Fruit fly (Drosophila melanogaster) whole organism: ENCODE data around the gene CG46427.

ENCODE experiments used
- CG8478 ChIP-seq: fragments of >200 bp; optimal IDR thresholded peaks from 2 replicates; lab custom pipeline; 2018; ENCODE audit warnings: inconsistent platforms
- Dll ChIP-seq: fragments of >200 bp; optimal IDR thresholded peaks from 2 replicates; lab custom pipeline; 2017
- EcR ChIP-seq, 2 experiments: fragments of >200 bp; optimal IDR thresholded peaks; 2 replicates each; lab custom pipeline; 2017; ENCODE audit warnings: missing biosample characterization in 2 of 2, missing genetic modification characterization in 2 of 2, missing genetic modification reagents in 2 of 2
- pan ChIP-seq: fragments of >200 bp; optimal IDR thresholded peaks from 2 replicates; lab custom pipeline; 2017
- psq ChIP-seq: fragments of >200 bp; optimal IDR thresholded peaks from 2 replicates; lab custom pipeline; 2017
- usp ChIP-seq: fragments of >200 bp; optimal IDR thresholded peaks from 2 replicates; lab custom pipeline; 2017; ENCODE audit warnings: missing biosample characterization, missing genetic modification characterization, mixed read lengths

Gene CG46427

dm6 chr3R:12429120-12429610 lies 9.8 kb downstream of the CG46427 start, which contains the start of the genes CG5641 and CG5245:
Gene CG5641, minus strand, starts transcription at chr3R:12429282.
Gene CG5245, plus strand, starts transcription at chr3R:12429560.
- TF ChIP-seq psq (lab: Kevin White, UChicago) (no peak), pan (lab: Kevin White, UChicago) (no peak), usp (GFP tag; lab: Kevin White, UChicago) (no peak), CG8478 (lab: Kevin White, UChicago) (no peak)

dm6 chr3R:12426310-12426653 lies 12.7 kb downstream of the CG46427 start, which contains the start of gene NANS:
Gene NANS, plus strand, starts transcription at chr3R:12426578.
- TF ChIP-seq CG8478 (lab: Kevin White, UChicago) (no peak), pan (lab: Kevin White, UChicago) (no peak), usp (GFP tag; lab: Kevin White, UChicago) (no peak), Dll (no peak), EcR (GFP tag; optimal IDR thresholded peaks at IDR 0.05; lab: Kevin White, UChicago) (no peak), psq (lab: Kevin White, UChicago) (no peak)

- no peak for TF ChIP-seq psq (lab: Kevin White, UChicago)
- TF ChIP-seq usp (GFP tag; lab: Kevin White, UChicago): no peak
- no peak for TF ChIP-seq EcR (GFP tag; optimal IDR thresholded peaks at IDR 0.05; lab: Kevin White, UChicago)
- peak; percentile 71 for TF ChIP-seq CG8478 (lab: Kevin White, UChicago)
Observed at dm6 chr3R:12425510-12426309, 13.2 kb downstream of the CG46427 start, which contains the start of gene Pp1-87B. Gene Pp1-87B, minus strand, starts transcription at chr3R:12425917.

dm6 chr3R:12423997-12424396 lies 14.9 kb downstream of the CG46427 start:
- TF ChIP-seq Dll: no peak
- TF ChIP-seq pan (lab: Kevin White, UChicago): no peak
- no peak for TF ChIP-seq CG8478 (lab: Kevin White, UChicago)

dm6 chr3R:12422379-12422975 lies 16.5 kb downstream of the CG46427 start, which contains the start of the genes Scgbeta and CG17202:
Gene Scgbeta, minus strand, starts transcription at chr3R:12422429.
Gene CG17202, plus strand, starts transcription at chr3R:12422768.
- TF ChIP-seq usp (GFP tag; lab: Kevin White, UChicago): no peak
- TF ChIP-seq CG8478 (lab: Kevin White, UChicago): no peak
- no peak for TF ChIP-seq pan (lab: Kevin White, UChicago)
- no peak for TF ChIP-seq EcR (GFP tag; optimal IDR thresholded peaks at IDR 0.05; lab: Kevin White, UChicago)
- TF ChIP-seq Dll: no peak
- no peak for TF ChIP-seq psq (lab: Kevin White, UChicago)

dm6 chr3R:12413274-12413958 lies 25.5 kb downstream of the CG46427 start, which contains the start of the genes Dip-C and pps:
Gene Dip-C, minus strand, starts transcription at chr3R:12413759.
Gene pps, plus strand, starts transcription at chr3R:12413828.
- TF ChIP-seq psq (lab: Kevin White, UChicago): no peak

dm6 chr3R:12411449-12411848 lies 27.5 kb downstream of the CG46427 start:
- no peak for TF ChIP-seq CG8478 (lab: Kevin White, UChicago)
- TF ChIP-seq pan (lab: Kevin White, UChicago): no peak
- no peak for TF ChIP-seq usp (GFP tag; lab: Kevin White, UChicago)

- no peak for TF ChIP-seq CG8478 (lab: Kevin White, UChicago)
- TF ChIP-seq pan (lab: Kevin White, UChicago): no peak
- no peak for TF ChIP-seq EcR (GFP tag; optimal IDR thresholded peaks at IDR 0.05; lab: Kevin White, UChicago)
Observed at dm6 chr3R:12408160-12408559, 30.8 kb downstream of the CG46427 start, which contains the start of gene CG5196. Gene CG5196, plus strand, starts transcription at chr3R:12408316.

- no peak for TF ChIP-seq CG8478 (lab: Kevin White, UChicago)
- TF ChIP-seq psq (lab: Kevin White, UChicago): no peak
- TF ChIP-seq usp (GFP tag; lab: Kevin White, UChicago): no peak
Observed at dm6 chr3R:12406235-12407196, 32.4 kb downstream of the CG46427 start, which contains the start of gene CG5167. Gene CG5167, plus strand, starts transcription at chr3R:12406532.

dm6 chr3R:12405928-12406234 lies 33.1 kb downstream of the CG46427 start, which contains the start of gene Cyp9f2:
Gene Cyp9f2, minus strand, starts transcription at chr3R:12406028.
- TF ChIP-seq CG8478 (lab: Kevin White, UChicago) (no peak), pan (lab: Kevin White, UChicago) (no peak), psq (lab: Kevin White, UChicago) (no peak), Dll (no peak)

dm6 chr3R:12405134-12405533 lies 33.8 kb downstream of the CG46427 start:
- TF ChIP-seq CG8478 (lab: Kevin White, UChicago) (no peak), usp (GFP tag; lab: Kevin White, UChicago) (no peak), psq (lab: Kevin White, UChicago) (no peak), pan (lab: Kevin White, UChicago) (no peak), Dll (no peak), EcR (GFP tag; optimal IDR thresholded peaks at IDR 0.05; lab: Kevin White, UChicago) (no peak)
